Fruit fly (Drosophila melanogaster): ENCODE results near the gene toc.
A peak's percentile ranks its signal among the peaks of the same experiment; 100 is the strongest.

The toc gene

DNA sequence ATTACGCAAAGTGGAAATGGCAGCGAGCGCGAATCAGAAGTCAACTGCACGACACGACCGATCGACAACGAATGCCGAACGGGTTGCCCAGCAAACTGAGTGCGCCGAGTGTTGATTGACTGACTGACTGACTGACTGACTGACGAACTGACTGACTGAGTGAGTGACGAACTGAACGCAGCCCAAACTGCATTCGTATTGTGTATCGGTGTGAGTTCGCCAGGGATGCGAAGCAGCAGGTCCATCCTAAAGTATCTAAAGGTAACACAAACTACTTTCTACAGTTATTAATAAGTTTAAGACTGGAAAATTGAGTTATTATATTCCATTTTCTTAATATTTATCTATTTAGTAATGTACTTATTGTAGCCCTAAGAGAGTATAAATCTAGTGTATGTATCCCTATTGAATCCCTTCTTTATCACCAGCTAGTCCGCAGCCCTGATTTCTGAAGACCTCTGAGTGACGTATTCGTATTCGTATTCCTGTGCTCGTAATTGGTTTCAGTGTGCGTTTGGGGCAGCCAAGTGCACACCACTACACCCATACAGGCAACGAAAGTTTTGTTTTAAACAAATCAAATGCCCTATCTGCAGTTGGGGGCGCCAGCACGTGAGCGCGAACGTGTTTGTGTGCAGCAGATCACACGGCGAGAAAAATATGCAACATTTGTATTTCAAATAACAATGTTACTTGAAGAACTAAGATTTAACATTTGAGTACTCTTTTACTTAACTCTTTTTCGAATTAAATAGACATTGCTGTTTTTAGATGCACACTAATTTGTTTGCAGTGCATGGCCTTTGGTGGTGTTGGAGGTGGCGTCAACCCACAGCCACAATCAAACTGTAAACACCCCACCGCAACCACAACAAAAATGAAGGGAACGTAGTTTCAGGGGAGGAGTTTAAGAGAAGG is 8.4 kb upstream of the toc start (continued):
- TF ChIP-seq CG1529 (GFP tag; optimal IDR thresholded peaks at IDR 0.05) = peak; percentile 93
- no peak for TF ChIP-seq BEAF-32 (GFP tag; optimal IDR thresholded peaks at IDR 0.05)
- TF ChIP-seq Blimp-1 (GFP tag; optimal IDR thresholded peaks at IDR 0.05) = peak; percentile 96
- TF ChIP-seq Spps (tag; optimal IDR thresholded peaks at IDR 0.05) = peak; percentile 91
- TF ChIP-seq CG10543 (GFP tag; optimal IDR thresholded peaks at IDR 0.05) = peak; percentile 79
- peak; percentile 96 for TF ChIP-seq fd64A (GFP tag; optimal IDR thresholded peaks at IDR 0.05)
- peak; percentile 53 for TF ChIP-seq stwl (tag; optimal IDR thresholded peaks at IDR 0.05)
- TF ChIP-seq CG14667 (GFP tag; IDR thresholded peaks at IDR 0.05) = peak; percentile 91
- peak; percentile 59 for TF ChIP-seq CTCF (GFP tag; optimal IDR thresholded peaks at IDR 0.05)
- TF ChIP-seq CG7745 (tag; optimal IDR thresholded peaks at IDR 0.05) = peak; percentile 11
- peak; percentile 89 for TF ChIP-seq CG12659 (GFP tag; optimal IDR thresholded peaks at IDR 0.05)
- peak; percentile 90 for TF ChIP-seq CG12942 (GFP tag; optimal IDR thresholded peaks at IDR 0.05)
- TF ChIP-seq CG1024 (GFP tag; IDR thresholded peaks at IDR 0.05) = peak; percentile 94
- peak; percentile 95 for TF ChIP-seq az2 (GFP tag; optimal IDR thresholded peaks at IDR 0.05)
- TF ChIP-seq CG8359 (GFP tag; optimal IDR thresholded peaks at IDR 0.05; ENCODE audit: borderline replicate concordance) = peak; percentile 87
- TF ChIP-seq TFAM (GFP tag; optimal IDR thresholded peaks at IDR 0.05) = peak; percentile 69
- TF ChIP-seq CG1233 (GFP tag; optimal IDR thresholded peaks at IDR 0.05) = peak; percentile 92
- TF ChIP-seq dm (GFP tag; optimal IDR thresholded peaks at IDR 0.05) = peak; percentile 89
- TF ChIP-seq NC2β (GFP tag; optimal IDR thresholded peaks at IDR 0.05) = peak; percentile 96
- peak; percentile 84 for TF ChIP-seq CG6654 (GFP tag; optimal IDR thresholded peaks at IDR 0.05)
- TF ChIP-seq ERR (GFP tag; optimal IDR thresholded peaks at IDR 0.05) = peak; percentile 87
- TF ChIP-seq p53 (GFP tag; optimal IDR thresholded peaks at IDR 0.05) = peak; percentile 86
- TF ChIP-seq jigr1 (GFP tag; IDR thresholded peaks at IDR 0.05) = peak; percentile 92
- peak; percentile 87 for TF ChIP-seq CG7987 (GFP tag; optimal IDR thresholded peaks at IDR 0.05)
- peak; percentile 90 for TF ChIP-seq ssp (GFP tag; IDR thresholded peaks at IDR 0.05)
- TF ChIP-seq Optix (GFP tag; IDR thresholded peaks at IDR 0.05) = peak; percentile 92
- peak; percentile 50 for TF ChIP-seq CG11696 (GFP tag; IDR thresholded peaks at IDR 0.05)
- TF ChIP-seq Sry-β (GFP tag; optimal IDR thresholded peaks at IDR 0.05) = peak; percentile 62
- TF ChIP-seq Xrp1 (GFP tag; IDR thresholded peaks at IDR 0.05) = peak; percentile 95
- peak; percentile 77 for TF ChIP-seq CG31365 (tag; optimal IDR thresholded peaks at IDR 0.05)
- TF ChIP-seq CG10565 (GFP tag; optimal IDR thresholded peaks at IDR 0.05) = peak; percentile 72
- peak; percentile 96 for TF ChIP-seq Atf3 (GFP tag; optimal IDR thresholded peaks at IDR 0.05)
- peak; percentile 88 for TF ChIP-seq HLH54F (GFP tag; optimal IDR thresholded peaks at IDR 0.05)
- TF ChIP-seq Hr39 (optimal IDR thresholded peaks at IDR 0.05) = no peak
- TF ChIP-seq Ets65A (GFP tag) = peak; percentile 99
- TF ChIP-seq nerfin-1 (tag; optimal IDR thresholded peaks at IDR 0.05) = peak; percentile 93
- TF ChIP-seq ab (GFP tag; optimal IDR thresholded peaks at IDR 0.05) = peak; percentile 89
- peak; percentile 75 for TF ChIP-seq Fer2 (tag; optimal IDR thresholded peaks at IDR 0.05)
- TF ChIP-seq maf-S (GFP tag; optimal IDR thresholded peaks at IDR 0.05) = peak; percentile 94
- no peak for TF ChIP-seq Hmx (GFP tag; optimal IDR thresholded peaks at IDR 0.05)
- peak; percentile 70 for TF ChIP-seq CG10147 (GFP tag; optimal IDR thresholded peaks at IDR 0.05)
- TF ChIP-seq ewg (GFP tag; optimal IDR thresholded peaks at IDR 0.05) = peak; percentile 93
- TF ChIP-seq corto (GFP tag; optimal IDR thresholded peaks at IDR 0.05) = no peak
- TF ChIP-seq CG7556 (GFP tag; optimal IDR thresholded peaks at IDR 0.05) = peak; percentile 94
- no peak for TF ChIP-seq ato (GFP tag; IDR thresholded peaks at IDR 0.05; ENCODE audit: partially characterized antibody)
- peak; percentile 91 for TF ChIP-seq Asciz (GFP tag; optimal IDR thresholded peaks at IDR 0.05)
- TF ChIP-seq sr (GFP tag; IDR thresholded peaks at IDR 0.05) = peak; percentile 81; the same call in 2 of the 3 replicates
- TF ChIP-seq tgo (GFP tag; IDR thresholded peaks at IDR 0.05) = peak; percentile 94
- peak; percentile 34 for TF ChIP-seq ftz-f1 (GFP tag; optimal IDR thresholded peaks at IDR 0.05)
